Fruit fly (Drosophila melanogaster): ENCODE measurements around the gene sens.

The sens gene

DNA sequence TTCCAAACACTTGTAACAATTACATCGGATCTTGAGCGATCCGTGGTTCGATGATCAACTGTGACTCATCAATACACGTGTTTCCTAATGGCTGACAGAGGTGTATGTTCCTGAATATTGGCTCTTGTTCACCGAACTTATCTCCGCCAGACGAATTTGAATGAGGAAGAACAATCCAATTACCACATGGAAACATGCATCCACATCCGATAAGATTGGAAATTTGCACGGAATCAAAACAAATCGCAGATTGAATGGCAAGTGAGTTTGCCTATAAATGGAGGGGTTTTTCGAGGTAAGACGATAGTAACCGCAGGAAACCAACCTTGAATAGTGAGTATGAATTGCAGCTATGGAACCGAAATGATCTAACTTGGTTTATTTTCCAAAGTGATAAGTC is 36.7 kb upstream of the sens start, which contains the start of gene CG10725 (continued):
- no peak for TF ChIP-seq z (GFP tag; IDR thresholded peaks at IDR 0.05)
- no peak for TF ChIP-seq Ssrp (tag; optimal IDR thresholded peaks at IDR 0.05)
- no peak for TF ChIP-seq eve (GFP tag; optimal IDR thresholded peaks at IDR 0.05)
- no peak for TF ChIP-seq jing (GFP tag; optimal IDR thresholded peaks at IDR 0.05)
- no peak for TF ChIP-seq az2 (GFP tag; optimal IDR thresholded peaks at IDR 0.05)
- TF ChIP-seq cato (GFP tag; optimal IDR thresholded peaks at IDR 0.05; ENCODE audit: borderline replicate concordance): no peak

DNA sequence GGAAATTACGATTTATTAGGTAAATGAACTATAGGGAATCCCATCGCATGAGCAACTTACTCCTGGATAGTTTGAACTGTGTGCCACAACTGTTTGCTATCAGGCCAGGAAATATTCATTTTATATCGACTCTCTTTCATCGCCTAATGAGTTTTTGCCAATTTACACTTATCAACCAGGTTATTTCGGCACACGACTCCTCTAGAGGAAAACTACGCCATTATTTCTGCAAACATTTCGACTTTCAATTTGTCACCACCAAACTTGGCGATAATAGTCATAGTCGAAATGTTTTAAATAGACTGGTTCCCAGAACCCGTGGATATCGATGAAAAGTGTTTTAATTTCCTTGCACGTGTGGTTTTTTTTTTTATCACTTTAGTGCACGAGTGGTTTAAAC is 36.1 kb upstream of the sens start, which contains the start of gene CG10154:
Gene CG10154 (minus strand): TSS at position 101 of the 400 bp plus-strand sequence.
- TF ChIP-seq CG18599 (GFP tag; optimal IDR thresholded peaks at IDR 0.05) (no peak), so (GFP tag; IDR thresholded peaks at IDR 0.05) (no peak), CG8765 (GFP tag; IDR thresholded peaks at IDR 0.05) (no peak), lmd (GFP tag; IDR thresholded peaks at IDR 0.05) (no peak), sens (GFP tag) (no peak), cg (GFP tag; optimal IDR thresholded peaks at IDR 0.05) (no peak), HLHmδ (GFP tag; optimal IDR thresholded peaks at IDR 0.05) (no peak), CG7786 (GFP tag; optimal IDR thresholded peaks at IDR 0.05) (no peak), Dp (GFP tag; optimal IDR thresholded peaks at IDR 0.05) (no peak), ci (GFP tag; IDR thresholded peaks at IDR 0.05) (no peak), Spps (tag; optimal IDR thresholded peaks at IDR 0.05) (no peak), H2.0 (GFP tag; IDR thresholded peaks at IDR 0.05) (no peak), pzg (GFP tag; optimal IDR thresholded peaks at IDR 0.05) (no peak), tna (GFP tag; IDR thresholded peaks at IDR 0.05; ENCODE audit: partially characterized antibody) (no peak), BtbVII (GFP tag; optimal IDR thresholded peaks at IDR 0.05) (no peak), CG4854 (GFP tag; optimal IDR thresholded peaks at IDR 0.05) (no peak), CG14860 (GFP tag; IDR thresholded peaks at IDR 0.05; ENCODE audit: partially characterized antibody) (no peak), gsb-n (tag; optimal IDR thresholded peaks at IDR 0.05) (no peak), Usf (GFP tag; optimal IDR thresholded peaks at IDR 0.05) (no peak)

DNA sequence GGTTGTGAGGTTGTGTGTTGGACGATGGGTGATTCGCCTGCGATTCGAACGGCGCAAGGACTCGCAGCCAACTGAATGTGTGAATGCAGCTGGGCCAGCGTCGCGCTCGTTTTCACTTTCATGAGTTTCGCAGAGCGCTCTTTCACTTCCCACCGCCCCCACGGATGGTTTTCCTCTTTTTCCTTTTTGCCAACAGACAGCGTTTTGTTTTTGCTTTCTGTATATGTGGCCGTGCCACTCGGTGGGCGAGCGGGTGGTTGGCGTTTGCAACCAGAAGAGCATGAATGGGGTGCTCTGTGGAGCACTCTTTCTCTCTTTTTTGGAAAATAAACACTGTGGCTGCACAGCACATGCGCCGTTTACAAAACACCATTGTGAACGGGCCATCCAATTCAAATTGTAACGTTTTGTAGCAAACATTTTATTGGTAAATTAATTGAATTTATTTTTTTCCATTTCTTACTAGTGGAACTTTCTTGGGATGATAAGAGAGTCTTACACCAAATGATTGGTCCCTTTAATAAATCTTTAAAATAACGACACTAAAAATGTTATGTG is 34.3 kb upstream of the sens start, which contains the start of gene CG10713:
Gene CG10713 (minus strand): TSS at position 60 of the 558 bp plus-strand sequence.
- TF ChIP-seq jumu (GFP tag; optimal IDR thresholded peaks at IDR 0.05) (no peak), sqz (GFP tag; optimal IDR thresholded peaks at IDR 0.05) (no peak), MESR4 (GFP tag; optimal IDR thresholded peaks at IDR 0.05) (no peak), Drgx (GFP tag; IDR thresholded peaks at IDR 0.05) (peak; percentile 74), CG8290 (GFP tag; optimal IDR thresholded peaks at IDR 0.05) (no peak), CG8290 (tag; optimal IDR thresholded peaks at IDR 0.05) (no peak), gro (GFP tag; optimal IDR thresholded peaks at IDR 0.05) (no peak), Myb (GFP tag; optimal IDR thresholded peaks at IDR 0.05) (peak; percentile 76), Med (GFP tag) (peak; percentile 57), Trl (optimal IDR thresholded peaks at IDR 0.05) (peak; percentile 51 to 54), Trl (GFP tag; optimal IDR thresholded peaks at IDR 0.05) (no peak), so (GFP tag; IDR thresholded peaks at IDR 0.05) (0 out of 3 replicates have a peak, but pooled peaks have one; percentile 13), BtbVII (GFP tag; optimal IDR thresholded peaks at IDR 0.05) (no peak), ewg (GFP tag; optimal IDR thresholded peaks at IDR 0.05) (peak; percentile 98), CG2116 (GFP tag; optimal IDR thresholded peaks at IDR 0.05) (no peak), Hr78 (GFP tag; optimal IDR thresholded peaks at IDR 0.05) (no peak), CG32767 (GFP tag; IDR thresholded peaks at IDR 0.05) (peak; percentile 48; the same call in 1 of the 2 replicates), CG10654 (GFP tag; optimal IDR thresholded peaks at IDR 0.05) (no peak), exex (tag; optimal IDR thresholded peaks at IDR 0.05) (no peak), crol (GFP tag; IDR thresholded peaks at IDR 0.05) (peak; percentile 81), onecut (GFP tag; IDR thresholded peaks at IDR 0.05) (no peak), CG14014 (GFP tag; IDR thresholded peaks at IDR 0.05) (no peak), sr (GFP tag; IDR thresholded peaks at IDR 0.05) (0 out of 3 replicates have a peak, but pooled peaks have one; percentile 52), zen (tag; optimal IDR thresholded peaks at IDR 0.05) (no peak), trh (GFP tag; optimal IDR thresholded peaks at IDR 0.05) (no peak), prd (optimal IDR thresholded peaks at IDR 0.05) (no peak), prd (GFP tag; IDR thresholded peaks at IDR 0.05) (no peak)
